Worm (Caenorhabditis elegans): ENCODE results near the gene mrp-4.

mrp-4 gene

ce11 chrX:9848214-9848789 is 35.8 kb upstream of the mrp-4 start:
- TF ChIP-seq isw-1 (GFP tag; IDR thresholded peaks at IDR 0.05) (no peak), tbx-2 (tag; optimal IDR thresholded peaks at IDR 0.05) (no peak), rnt-1 (tag; optimal IDR thresholded peaks at IDR 0.05) (no peak), sup-37 (GFP tag; optimal IDR thresholded peaks at IDR 0.05) (no peak), blmp-1 (tag; optimal IDR thresholded peaks at IDR 0.05) (peak; percentile 45), snpc-4 (tag; optimal IDR thresholded peaks at IDR 0.05) (no peak), lin-35 (GFP tag; optimal IDR thresholded peaks at IDR 0.05) (no peak), mep-1 (tag; optimal IDR thresholded peaks at IDR 0.05) (no peak), aha-1 (tag; optimal IDR thresholded peaks at IDR 0.05) (no peak), C04F5.9 (tag; optimal IDR thresholded peaks at IDR 0.05) (no peak), elt-3 (tag; optimal IDR thresholded peaks at IDR 0.05) (no peak), aly-2 (tag; optimal IDR thresholded peaks at IDR 0.05) (no peak), ces-1 (GFP tag; optimal IDR thresholded peaks at IDR 0.05) (no peak), nhr-90 (tag; optimal IDR thresholded peaks at IDR 0.05; ENCODE audit: poor library complexity) (no peak), lin-14 (GFP tag; optimal IDR thresholded peaks at IDR 0.05) (no peak), vab-15 (tag; optimal IDR thresholded peaks at IDR 0.05) (peak; percentile 92), swsn-7 (tag; optimal IDR thresholded peaks at IDR 0.05) (no peak), nhr-47 (tag; optimal IDR thresholded peaks at IDR 0.05) (no peak)

DNA sequence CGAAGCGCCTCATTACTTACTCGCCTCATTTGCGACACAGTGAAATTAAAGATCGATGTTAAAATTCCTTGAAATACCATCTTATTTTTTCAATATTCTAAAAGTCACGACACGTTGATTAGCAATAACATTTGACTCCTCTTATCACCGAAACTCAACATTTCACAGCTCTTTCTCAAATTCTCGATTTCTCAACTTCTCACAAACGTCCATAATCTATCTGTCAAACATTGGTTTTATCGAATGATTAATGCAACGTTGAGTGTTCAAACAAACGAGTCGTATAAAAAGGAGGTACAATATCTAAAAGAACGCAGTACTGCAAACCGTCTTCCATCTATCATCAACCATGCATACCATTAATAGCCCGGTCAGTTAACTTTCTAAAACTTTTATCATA is 33.8 kb upstream of the mrp-4 start, which contains the start of gene lec-8:
lec-8 (plus strand) TSS at position 314 of the 400 bp plus-strand sequence.
- TF ChIP-seq elt-2 (tag; optimal IDR thresholded peaks at IDR 0.05), result peak; percentile 22
- no peak for TF ChIP-seq sptf-1 (tag; optimal IDR thresholded peaks at IDR 0.05)

ce11 chrX:9851745-9852330 is 32.2 kb upstream of the mrp-4 start, which contains the start of gene lec-7:
Gene lec-7, plus strand, starts transcription at chrX:9852041.
- TF ChIP-seq skn-1 (tag; optimal IDR thresholded peaks at IDR 0.05) (peak; percentile 3), ceh-82 (tag; optimal IDR thresholded peaks at IDR 0.05) (no peak), nhr-77 (tag; optimal IDR thresholded peaks at IDR 0.05) (peak; percentile 0), elt-2 (tag; optimal IDR thresholded peaks at IDR 0.05) (peak; percentile 14)

DNA sequence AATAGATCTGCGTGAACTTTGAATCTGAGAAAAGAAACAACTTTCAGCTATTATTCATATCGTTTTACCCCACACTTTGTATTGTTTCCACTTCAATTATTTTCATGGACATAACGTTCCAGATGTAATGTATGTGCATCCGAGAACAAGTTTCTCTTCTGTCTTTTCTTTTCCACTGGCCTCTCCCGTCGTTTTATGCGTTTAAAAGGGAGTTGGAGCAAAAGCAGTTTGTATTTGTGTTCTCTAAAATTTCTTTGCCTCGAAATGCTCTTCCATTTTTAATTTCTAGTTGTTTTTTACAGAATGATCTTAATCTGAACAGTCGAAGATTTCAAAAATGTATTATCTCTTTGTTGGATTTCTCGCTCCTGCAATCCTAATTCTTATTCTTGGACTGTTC is 27.5 kb upstream of the mrp-4 start, which contains the start of gene R07B1.11:
R07B1.11 (plus strand) TSS at position 301 of the 400 bp plus-strand sequence.
- TF ChIP-seq ceh-90 (tag; optimal IDR thresholded peaks at IDR 0.05), result no peak
- no peak for TF ChIP-seq zag-1 (tag; optimal IDR thresholded peaks at IDR 0.05)
- TF ChIP-seq ama-1 (optimal IDR thresholded peaks at IDR 0.05), result no peak
- TF ChIP-seq lir-3 (tag; optimal IDR thresholded peaks at IDR 0.05; ENCODE audit: poor library complexity), result no peak
- TF ChIP-seq lin-35 (GFP tag; optimal IDR thresholded peaks at IDR 0.05), result no peak
- no peak for TF ChIP-seq egl-27 (tag; optimal IDR thresholded peaks at IDR 0.05)
- no peak for TF ChIP-seq jun-1 (tag; optimal IDR thresholded peaks at IDR 0.05)
- no peak for TF ChIP-seq aha-1 (tag; optimal IDR thresholded peaks at IDR 0.05)
- no peak for TF ChIP-seq rnt-1 (tag; optimal IDR thresholded peaks at IDR 0.05)
- TF ChIP-seq nhr-47 (tag; optimal IDR thresholded peaks at IDR 0.05), result no peak
- no peak for TF ChIP-seq grh-1 (GFP tag; IDR thresholded peaks at IDR 0.05)
- no peak for TF ChIP-seq swsn-7 (tag; optimal IDR thresholded peaks at IDR 0.05)

DNA sequence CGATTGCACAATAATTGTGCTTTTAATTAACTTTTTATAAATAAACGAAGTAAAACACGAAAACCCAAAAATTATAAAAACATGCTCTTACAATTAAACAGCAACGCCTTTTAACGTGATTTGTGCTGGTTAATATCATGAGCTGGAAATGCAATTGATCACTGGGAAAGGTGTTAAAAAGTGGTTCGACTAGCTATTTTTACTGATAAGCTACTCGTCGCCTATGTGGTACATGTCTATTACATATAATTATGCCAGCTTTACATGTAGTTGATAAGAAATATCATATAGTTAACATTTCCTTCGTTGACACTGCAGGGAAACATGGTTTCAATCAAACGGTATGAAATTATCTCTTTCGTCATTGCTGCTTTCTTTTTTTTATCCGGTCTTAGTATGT is 26.0 kb upstream of the mrp-4 start, which contains the start of gene scav-5:
scav-5 (plus strand) TSS at position 297 of the 400 bp plus-strand sequence.
- TF ChIP-seq nhr-71 (tag; optimal IDR thresholded peaks at IDR 0.05), result no peak
- TF ChIP-seq lin-14 (GFP tag; optimal IDR thresholded peaks at IDR 0.05), result peak; percentile 20
- TF ChIP-seq efl-1 (optimal IDR thresholded peaks at IDR 0.05), result no peak
- TF ChIP-seq efl-1 (GFP tag; optimal IDR thresholded peaks at IDR 0.05 in 1 of 2), result peak in 1 of 2 experiments; percentile 69
- peak in 1 of 2 experiments; percentile 37 for TF ChIP-seq lin-35 (GFP tag; optimal IDR thresholded peaks at IDR 0.05)
- no peak for TF ChIP-seq unc-130 (tag; optimal IDR thresholded peaks at IDR 0.05)
- TF ChIP-seq hlh-17 (GFP tag; optimal IDR thresholded peaks at IDR 0.05; ENCODE audit: borderline replicate concordance), result no peak
- peak; percentile 90 for TF ChIP-seq elt-2 (tag; optimal IDR thresholded peaks at IDR 0.05)
- no peak for TF ChIP-seq egl-27 (tag; optimal IDR thresholded peaks at IDR 0.05)
